Worm (Caenorhabditis elegans) whole organism, L2 larva: ENCODE data around the gene pag-3.

ENCODE experiments used
- ama-1 ChIP-seq: fragments of 150-350 bp; optimal IDR thresholded peaks from 2 replicates; lab custom pipeline; 2018; ENCODE audit warnings: inconsistent platforms
- blmp-1 ChIP-seq: sonication (generic microtip); optimal IDR thresholded peaks from 2 replicates; lab custom pipeline; 2017; ENCODE audit warnings: missing genetic modification characterization, mild to moderate bottlenecking, missing compliant biosample characterization, antibody characterized with exemption, moderate library complexity; ENCODE audit not compliant: insufficient read depth
- lin-13 ChIP-seq: fragments of 150-350 bp; optimal IDR thresholded peaks from 2 replicates; lab custom pipeline; 2014; ENCODE audit warnings: missing biosample characterization, missing genetic modification reagents, missing genetic modification characterization
- lsy-2 ChIP-seq, 2 experiments: fragments of 150-350 bp in 1 of 2; sonication (generic microtip) in 1 of 2; optimal IDR thresholded peaks; 2 replicates each; lab custom pipeline; 2014 to 2017; ENCODE audit warnings: missing biosample characterization in 2 of 2, missing genetic modification characterization in 2 of 2
- mab-5 ChIP-seq: fragments of 150-350 bp; optimal IDR thresholded peaks from 2 replicates; lab custom pipeline; 2014; ENCODE audit warnings: missing biosample characterization, missing genetic modification characterization
- mdl-1 ChIP-seq, 2 experiments: fragments of 150-350 bp in 1 of 2; sonication (generic microtip) in 1 of 2; optimal IDR thresholded peaks; 2 replicates each; lab custom pipeline; 2017; ENCODE audit warnings: missing biosample characterization in 2 of 2, missing genetic modification characterization in 2 of 2
- nhr-11 ChIP-seq: fragments of 150-350 bp; optimal IDR thresholded peaks from 2 replicates; lab custom pipeline; 2014; ENCODE audit warnings: missing biosample characterization, missing genetic modification characterization
- nhr-12 ChIP-seq: fragments of 150-350 bp; optimal IDR thresholded peaks from 2 replicates; lab custom pipeline; 2014; ENCODE audit warnings: missing biosample characterization, missing genetic modification characterization
- nhr-23 ChIP-seq: fragments of 150-350 bp; optimal IDR thresholded peaks from 2 replicates; lab custom pipeline; 2014; ENCODE audit warnings: missing biosample characterization, missing genetic modification reagents, missing genetic modification characterization
- nhr-237 ChIP-seq: fragments of 150-350 bp; optimal IDR thresholded peaks from 2 replicates; lab custom pipeline; 2014; ENCODE audit warnings: missing biosample characterization, missing genetic modification characterization
- nhr-6 ChIP-seq: fragments of 150-350 bp; optimal IDR thresholded peaks from 2 replicates; lab custom pipeline; 2014; ENCODE audit warnings: missing biosample characterization, missing genetic modification characterization
- zag-1 ChIP-seq: fragments of 150-350 bp; optimal IDR thresholded peaks from 2 replicates; lab custom pipeline; 2014; ENCODE audit warnings: missing biosample characterization, missing genetic modification characterization

DNA sequence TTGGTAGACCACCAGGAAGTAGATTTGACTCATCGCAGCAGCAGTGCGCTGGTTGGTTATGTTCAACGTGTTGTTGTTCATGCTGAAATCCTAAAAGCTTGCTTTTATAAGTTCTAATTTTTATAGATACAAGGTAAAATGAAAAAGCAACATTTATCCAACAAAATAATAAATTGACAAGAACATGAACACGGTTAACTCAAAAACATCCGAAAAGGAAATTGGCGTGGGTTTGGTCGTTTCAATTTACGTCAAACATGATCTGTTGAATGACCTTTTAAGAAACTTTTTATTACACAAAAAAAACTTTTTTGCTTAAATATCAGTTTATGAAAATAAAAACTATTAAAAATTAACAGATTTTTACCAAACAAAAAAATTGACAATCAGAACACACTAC is 25.6 kb downstream of the pag-3 start, which contains the start of gene ntr-2:
- TF ChIP-seq mdl-1 (tag; optimal IDR thresholded peaks at IDR 0.05; lab: Kevin White, UChicago): no peak
- TF ChIP-seq nhr-11 (tag; lab: Kevin White, UChicago): no peak
- no peak for TF ChIP-seq nhr-6 (tag; lab: Kevin White, UChicago)
- TF ChIP-seq blmp-1 (tag; lab: Kevin White, UChicago): no peak
- TF ChIP-seq lin-13 (GFP tag; lab: Kevin White, UChicago): no peak
- TF ChIP-seq nhr-12: no peak
- TF ChIP-seq nhr-23 (tag; lab: Kevin White, UChicago): no peak
- no peak for TF ChIP-seq nhr-237 (tag; lab: Kevin White, UChicago)
- TF ChIP-seq ama-1 (lab: Kevin White, UChicago): no peak
- no peak for TF ChIP-seq mab-5 (tag; lab: Kevin White, UChicago)
- no peak for TF ChIP-seq zag-1 (tag; lab: Kevin White, UChicago)
- TF ChIP-seq lsy-2 (tag; optimal IDR thresholded peaks at IDR 0.05; lab: Kevin White, UChicago): no peak
